Worm (Caenorhabditis elegans) whole organism, L2 larva: ENCODE results near the gene sdz-1.

Experiments used
- mab-5 ChIP-seq: fragments of 150-350 bp; optimal IDR thresholded peaks from 2 replicates; lab custom pipeline; 2014; ENCODE audit warnings: missing biosample characterization, missing genetic modification characterization
- nhr-77 ChIP-seq: fragments of 150-350 bp; optimal IDR thresholded peaks from 2 replicates; lab custom pipeline; 2014; ENCODE audit warnings: missing biosample characterization, missing genetic modification characterization

DNA sequence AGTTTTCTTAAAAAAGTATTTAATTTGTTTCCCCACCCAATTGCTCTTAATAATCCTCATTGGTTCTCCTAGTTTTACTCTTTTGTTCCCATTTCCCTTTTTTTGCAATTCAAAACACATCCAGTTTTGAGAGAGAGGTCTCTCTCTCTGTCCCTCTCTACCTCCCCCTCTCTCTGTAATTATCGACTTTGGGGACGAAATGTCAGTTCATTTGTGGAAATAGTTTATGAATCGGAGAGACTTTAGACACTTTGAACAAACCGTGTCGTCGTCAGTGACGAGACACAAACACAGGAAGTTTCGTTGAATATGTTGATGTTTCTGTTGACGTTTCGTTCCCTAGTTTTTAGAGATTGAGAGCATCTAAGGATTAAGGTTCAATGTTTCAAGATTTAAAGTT, 37.0 kb downstream of the sdz-1 start:
- TF ChIP-seq nhr-77 (tag; lab: Kevin White, UChicago) (no peak), mab-5 (tag; lab: Kevin White, UChicago) (no peak)
